Worm (Caenorhabditis elegans): ENCODE data around the gene pgap-1.

DNA sequence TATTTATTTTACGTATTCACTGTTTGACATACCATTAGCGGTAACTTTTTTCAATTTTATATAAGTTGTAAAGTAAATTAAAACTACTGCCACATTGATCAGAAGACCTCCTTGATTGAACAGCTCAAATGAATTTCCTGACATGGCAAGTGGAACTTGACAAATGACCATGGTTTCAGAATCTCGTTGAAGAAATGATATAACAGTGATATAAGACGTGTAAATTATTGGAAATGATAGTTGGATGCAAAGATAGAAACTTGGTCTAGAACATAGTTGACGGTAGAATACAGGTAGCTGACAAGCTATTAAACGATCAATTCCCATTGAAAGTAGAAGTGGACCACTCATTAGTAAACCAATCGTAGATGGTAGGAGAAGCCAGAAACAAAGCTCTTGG lies 10.1 kb downstream of the pgap-1 start:
- no peak for TF ChIP-seq him-1 (tag; optimal IDR thresholded peaks at IDR 0.05)
- no peak for TF ChIP-seq dao-5 (tag; optimal IDR thresholded peaks at IDR 0.05)

Measured in whole organism, L4/young adult.